Fruit fly (Drosophila melanogaster) whole organism, prepupa: ENCODE results near the gene Hr4.

Source experiments
- Blimp-1 ChIP-seq: fragments of 200-800 bp; sonication (Bioruptor generic); optimal IDR thresholded peaks from 3 replicates; lab custom pipeline; 2017; ENCODE audit warnings: missing biosample characterization, missing genetic modification characterization, mild to moderate bottlenecking, moderate library complexity, missing genetic modification reagents
- CG3032 ChIP-seq: fragments of 200-800 bp; optimal IDR thresholded peaks from 2 replicates; lab custom pipeline; 2019; ENCODE audit warnings: missing biosample characterization, mild to moderate bottlenecking, missing genetic modification characterization, moderate library complexity

dm6 chrX:1903077-1903476, 38.7 kb upstream of the Hr4 start, which contains the start of gene CG32801:
- TF ChIP-seq CG3032 (tag; lab: Kevin White, UChicago) = no peak
- TF ChIP-seq Blimp-1 = no peak
